Worm (Caenorhabditis elegans): ENCODE results near the gene R105.1.
A peak's percentile ranks its signal among the peaks of the same experiment; 100 is the strongest.

Gene R105.1

ce11 chrIV:4633393-4633792, at the start of gene R105.1:
Gene R105.1 (plus strand): TSS chrIV:4633693.
- no peak for TF ChIP-seq unc-120 (tag; optimal IDR thresholded peaks at IDR 0.05; ENCODE audit: poor library complexity, severe bottlenecking)
- TF ChIP-seq blmp-1 (tag; optimal IDR thresholded peaks at IDR 0.05), result no peak
- no peak for TF ChIP-seq nhr-12 (tag; optimal IDR thresholded peaks at IDR 0.05)
- no peak for TF ChIP-seq lin-13 (tag; optimal IDR thresholded peaks at IDR 0.05)
- no peak for TF ChIP-seq lin-32 (GFP tag; optimal IDR thresholded peaks at IDR 0.05)
- TF ChIP-seq ceh-83 (GFP tag; optimal IDR thresholded peaks at IDR 0.05), result no peak
- TF ChIP-seq pha-4 (tag; optimal IDR thresholded peaks at IDR 0.05), result no peak
- TF ChIP-seq mep-1 (tag; optimal IDR thresholded peaks at IDR 0.05), result no peak
- no peak for TF ChIP-seq elt-1 (tag; optimal IDR thresholded peaks at IDR 0.05; ENCODE audit: borderline replicate concordance, insufficient read depth)

ce11 chrIV:4585991-4586390, 47.5 kb upstream of the R105.1 start:
- no peak for TF ChIP-seq lsy-2 (tag; optimal IDR thresholded peaks at IDR 0.05)
- TF ChIP-seq ces-1 (GFP tag; optimal IDR thresholded peaks at IDR 0.05), result peak; percentile 100
- TF ChIP-seq mep-1 (tag; optimal IDR thresholded peaks at IDR 0.05), result peak; percentile 26
- no peak for TF ChIP-seq nhr-237 (tag; optimal IDR thresholded peaks at IDR 0.05)

- TF ChIP-seq nhr-237 (tag; optimal IDR thresholded peaks at IDR 0.05), result no peak
- no peak for TF ChIP-seq nhr-2 (tag; optimal IDR thresholded peaks at IDR 0.05)
- no peak for TF ChIP-seq lin-13 (tag; optimal IDR thresholded peaks at IDR 0.05)
- no peak for TF ChIP-seq elt-1 (tag; optimal IDR thresholded peaks at IDR 0.05; ENCODE audit: borderline replicate concordance, insufficient read depth)
- no peak for TF ChIP-seq elt-3 (tag; optimal IDR thresholded peaks at IDR 0.05)
- TF ChIP-seq pha-4 (tag; optimal IDR thresholded peaks at IDR 0.05), result no peak
- TF ChIP-seq unc-62 (GFP tag; optimal IDR thresholded peaks at IDR 0.05), result no peak
- TF ChIP-seq ceh-43 (GFP tag; optimal IDR thresholded peaks at IDR 0.05), result no peak
- TF ChIP-seq zip-8 (tag; optimal IDR thresholded peaks at IDR 0.05), result no peak
- no peak for TF ChIP-seq ceh-83 (GFP tag; optimal IDR thresholded peaks at IDR 0.05)
- TF ChIP-seq flh-1 (GFP tag; optimal IDR thresholded peaks at IDR 0.05), result no peak
- TF ChIP-seq snpc-4 (tag; optimal IDR thresholded peaks at IDR 0.05), result no peak
- no peak for TF ChIP-seq tbx-8 (GFP tag; optimal IDR thresholded peaks at IDR 0.05)
- TF ChIP-seq blmp-1 (tag; optimal IDR thresholded peaks at IDR 0.05), result no peak
- TF ChIP-seq unc-39 (tag; optimal IDR thresholded peaks at IDR 0.05), result no peak
- no peak for TF ChIP-seq sem-2 (GFP tag; optimal IDR thresholded peaks at IDR 0.05)
- no peak for TF ChIP-seq unc-120 (tag; optimal IDR thresholded peaks at IDR 0.05; ENCODE audit: poor library complexity, severe bottlenecking)
- TF ChIP-seq ceh-39 (tag; optimal IDR thresholded peaks at IDR 0.05), result no peak
These were observed 46.0 kb upstream of the R105.1 start for ce11 chrIV:4587532-4587931.

- no peak for TF ChIP-seq snpc-4 (tag; optimal IDR thresholded peaks at IDR 0.05)
- TF ChIP-seq cnd-1 (tag; optimal IDR thresholded peaks at IDR 0.05), result peak; percentile 0
- peak; percentile 31 for TF ChIP-seq pha-4 (tag; optimal IDR thresholded peaks at IDR 0.05)
- TF ChIP-seq ham-2 (GFP tag; optimal IDR thresholded peaks at IDR 0.05), result peak; percentile 41
These were observed 45.1 kb upstream of the R105.1 start for ce11 chrIV:4588408-4588807.

ce11 chrIV:4596824-4597223, 36.7 kb upstream of the R105.1 start, which contains the start of gene F19C7.3:
Gene F19C7.3 (plus strand): TSS chrIV:4597124.
- TF ChIP-seq unc-62 (GFP tag; optimal IDR thresholded peaks at IDR 0.05), result no peak
- peak; percentile 23 for TF ChIP-seq ceh-39 (tag; optimal IDR thresholded peaks at IDR 0.05)
- TF ChIP-seq mls-2 (tag; optimal IDR thresholded peaks at IDR 0.05), result no peak
- no peak for TF ChIP-seq blmp-1 (tag; optimal IDR thresholded peaks at IDR 0.05)
- no peak for TF ChIP-seq ham-2 (GFP tag; optimal IDR thresholded peaks at IDR 0.05)
- TF ChIP-seq sptf-1 (tag; optimal IDR thresholded peaks at IDR 0.05), result no peak
- no peak for TF ChIP-seq lsy-2 (tag; optimal IDR thresholded peaks at IDR 0.05)
- no peak for TF ChIP-seq nhr-2 (tag; optimal IDR thresholded peaks at IDR 0.05)
- no peak for TF ChIP-seq ceh-83 (GFP tag; optimal IDR thresholded peaks at IDR 0.05)
- TF ChIP-seq lin-13 (tag; optimal IDR thresholded peaks at IDR 0.05), result no peak
- TF ChIP-seq pha-4 (tag; optimal IDR thresholded peaks at IDR 0.05), result no peak
- TF ChIP-seq hlh-1 (tag; optimal IDR thresholded peaks at IDR 0.05), result peak; percentile 41
- no peak for TF ChIP-seq elt-1 (tag; optimal IDR thresholded peaks at IDR 0.05; ENCODE audit: borderline replicate concordance, insufficient read depth)

- TF ChIP-seq mls-2 (tag; optimal IDR thresholded peaks at IDR 0.05) (no peak), bed-3 (GFP tag; optimal IDR thresholded peaks at IDR 0.05) (no peak), ceh-83 (GFP tag; optimal IDR thresholded peaks at IDR 0.05) (no peak), ceh-43 (GFP tag; optimal IDR thresholded peaks at IDR 0.05) (no peak), mab-5 (tag; optimal IDR thresholded peaks at IDR 0.05) (no peak), snpc-4 (tag; optimal IDR thresholded peaks at IDR 0.05) (no peak)
These were observed 34.0 kb upstream of the R105.1 start, which contains the start of gene F19C7.2 for ce11 chrIV:4599352-4600004. Gene F19C7.2 (plus strand): TSS chrIV:4599954.

Measured in whole organism, mixed stage, embryonic.